Fruit fly (Drosophila melanogaster): ENCODE measurements around the gene p38a.

Gene p38a

DNA sequence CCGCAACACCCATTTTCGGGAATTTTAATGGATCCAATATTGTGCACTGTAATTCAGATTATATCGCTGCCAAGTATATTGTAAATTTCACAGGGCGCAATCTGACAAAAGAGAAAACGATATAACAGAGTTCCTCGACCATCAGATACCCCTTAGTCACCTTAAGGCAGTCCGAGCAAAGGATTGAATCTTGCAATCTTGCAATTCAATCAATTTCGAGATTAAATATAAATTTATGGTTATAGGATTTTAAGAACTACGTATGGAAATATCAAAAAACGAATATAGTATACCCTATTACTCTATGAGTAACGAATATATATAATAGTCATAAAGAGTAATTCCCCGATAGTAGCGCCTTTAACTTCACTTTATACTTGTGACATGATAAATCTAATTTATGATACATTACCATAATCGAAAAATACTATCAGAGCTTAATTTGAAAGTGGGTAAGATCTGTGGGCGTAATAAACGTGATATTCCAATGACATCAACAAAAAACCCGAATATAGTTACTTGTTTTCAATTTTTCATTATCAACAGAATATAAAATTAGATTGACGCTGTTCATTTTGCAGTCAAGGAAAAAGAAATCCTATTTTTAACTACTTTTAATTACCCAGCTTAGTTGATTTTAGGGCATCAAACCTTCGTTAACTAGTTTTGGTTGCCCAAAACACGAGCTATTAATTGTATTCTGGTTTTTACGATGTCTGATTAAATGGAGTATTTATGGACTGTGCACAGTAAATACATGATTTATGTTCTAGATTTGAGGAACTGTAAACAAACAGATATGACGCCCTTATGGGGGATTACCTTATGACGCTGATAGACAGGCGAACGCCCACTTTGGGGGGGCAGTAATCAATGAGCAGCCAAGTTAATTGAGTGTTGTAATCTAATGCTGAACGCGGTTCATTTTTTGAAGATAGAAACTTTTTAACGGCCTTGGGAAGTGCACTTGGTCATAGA, 13.4 kb downstream of the p38a start (continued):
- TF ChIP-seq hb (GFP tag; IDR thresholded peaks at IDR 0.05; ENCODE audit: partially characterized antibody) (no peak), tll (GFP tag; optimal IDR thresholded peaks at IDR 0.05) (no peak), CG17568 (GFP tag; optimal IDR thresholded peaks at IDR 0.05) (peak; percentile 41), gro (GFP tag; optimal IDR thresholded peaks at IDR 0.05) (peak; percentile 33)

dm6 chr3R:24137311-24137945, 14.7 kb downstream of the p38a start, which contains the start of gene Npc2f:
Gene Npc2f, plus strand, starts transcription at chr3R:24137895.
- TF ChIP-seq CG18262 (tag; optimal IDR thresholded peaks at IDR 0.05) (no peak), Med (GFP tag) (peak; percentile 38), cwo (GFP tag; optimal IDR thresholded peaks at IDR 0.05) (peak; percentile 40), CG6683 (GFP tag; optimal IDR thresholded peaks at IDR 0.05) (no peak), exex (tag; optimal IDR thresholded peaks at IDR 0.05) (peak; percentile 98), CG14441 (GFP tag; IDR thresholded peaks at IDR 0.05) (no peak), sug (tag; optimal IDR thresholded peaks at IDR 0.05) (peak; percentile 51), CG11695 (GFP tag; IDR thresholded peaks at IDR 0.05) (no peak), cas (GFP tag; IDR thresholded peaks at IDR 0.05) (no peak), Bdp1 (GFP tag; optimal IDR thresholded peaks at IDR 0.05) (no peak), ham (GFP tag; IDR thresholded peaks at IDR 0.05) (no peak), twi (tag; optimal IDR thresholded peaks at IDR 0.05) (no peak), Hey (tag; optimal IDR thresholded peaks at IDR 0.05) (peak; percentile 58), CG34376 (GFP tag; optimal IDR thresholded peaks at IDR 0.05) (peak; percentile 55)

DNA sequence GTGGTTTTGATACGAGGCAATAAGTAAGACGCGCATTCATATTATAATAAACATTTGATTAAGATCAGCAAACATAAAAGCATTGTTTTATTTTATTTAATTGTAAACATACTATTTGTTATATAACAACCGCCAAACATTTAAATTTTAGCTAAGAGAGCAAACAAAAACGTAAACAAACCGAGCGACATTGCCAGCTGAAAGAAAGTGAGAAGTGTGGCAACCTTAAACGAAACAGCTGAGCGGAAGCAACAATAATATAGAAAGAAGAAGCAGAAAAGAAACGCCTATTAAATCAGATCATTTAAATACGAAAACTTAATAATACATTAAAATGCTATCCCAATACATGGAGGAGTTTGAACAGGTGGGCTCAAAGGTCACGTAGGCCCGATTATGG, 17.5 kb downstream of the p38a start, which contains the start of gene Sec10:
TSS of gene Sec10 (plus strand) at position 252 of the 400 bp plus-strand sequence.
- TF ChIP-seq Ets97D (GFP tag; optimal IDR thresholded peaks at IDR 0.05) (peak; percentile 77), CG2116 (GFP tag; optimal IDR thresholded peaks at IDR 0.05) (peak; percentile 36), CG10267 (tag; optimal IDR thresholded peaks at IDR 0.05) (peak; percentile 47), E2f2 (GFP tag; IDR thresholded peaks at IDR 0.05) (peak; percentile 89), wek (GFP tag; optimal IDR thresholded peaks at IDR 0.05) (peak; percentile 62), ab (GFP tag; optimal IDR thresholded peaks at IDR 0.05) (no peak), CG15601 (tag; optimal IDR thresholded peaks at IDR 0.05) (no peak), HLH4C (GFP tag; IDR thresholded peaks at IDR 0.05; ENCODE audit: partially characterized antibody) (no peak), CG3407 (GFP tag; optimal IDR thresholded peaks at IDR 0.05) (no peak), scrt (GFP tag; optimal IDR thresholded peaks at IDR 0.05) (peak; percentile 85), CG7745 (tag; optimal IDR thresholded peaks at IDR 0.05) (no peak), amos (GFP tag; IDR thresholded peaks at IDR 0.05; ENCODE audit: partially characterized antibody) (no peak), CG14667 (GFP tag; IDR thresholded peaks at IDR 0.05) (no peak), CG7963 (GFP tag; IDR thresholded peaks at IDR 0.05; ENCODE audit: partially characterized antibody) (0 out of 3 replicates have a peak, but pooled peaks have one; percentile 4), stwl (tag; optimal IDR thresholded peaks at IDR 0.05) (peak; percentile 73), gfzf (GFP tag; optimal IDR thresholded peaks at IDR 0.05) (peak; percentile 9), fd102C (GFP tag; optimal IDR thresholded peaks at IDR 0.05) (no peak), aop (GFP tag; IDR thresholded peaks at IDR 0.05) (no peak), CG7987 (GFP tag; optimal IDR thresholded peaks at IDR 0.05) (peak; percentile 3), BEAF-32 (GFP tag; optimal IDR thresholded peaks at IDR 0.05) (peak; percentile 32), CG17186 (GFP tag; optimal IDR thresholded peaks at IDR 0.05) (peak; percentile 59), trem (tag; optimal IDR thresholded peaks at IDR 0.05) (peak; percentile 81), CG8290 (GFP tag; optimal IDR thresholded peaks at IDR 0.05) (no peak), CG8290 (tag; optimal IDR thresholded peaks at IDR 0.05) (no peak), sug (tag; optimal IDR thresholded peaks at IDR 0.05) (no peak), CG9437 (GFP tag; optimal IDR thresholded peaks at IDR 0.05) (peak; percentile 54), CG4617 (GFP tag; optimal IDR thresholded peaks at IDR 0.05; ENCODE audit: borderline replicate concordance) (peak; percentile 43)
